Worm (Caenorhabditis elegans) whole organism, mixed stage, embryonic: ENCODE data around the gene cest-4.

Experiments used
- bed-3 ChIP-seq: fragments of 200-800 bp; sonication (Bioruptor generic); optimal IDR thresholded peaks from 3 replicates; lab custom pipeline; 2018; ENCODE audit warnings: mild to moderate bottlenecking, missing genetic modification characterization, moderate library complexity, missing compliant biosample characterization
- blmp-1 ChIP-seq: fragments of 150-350 bp; optimal IDR thresholded peaks from 2 replicates; lab custom pipeline; 2014; ENCODE audit warnings: missing biosample characterization, missing genetic modification characterization
- ceh-39 ChIP-seq: fragments of 150-350 bp; optimal IDR thresholded peaks from 2 replicates; lab custom pipeline; 2014; ENCODE audit warnings: missing biosample characterization, missing genetic modification characterization
- ceh-43 ChIP-seq: fragments of 200-800 bp; sonication (Bioruptor generic); optimal IDR thresholded peaks from 2 replicates; lab custom pipeline; 2018; ENCODE audit warnings: mild to moderate bottlenecking, missing genetic modification characterization, moderate library complexity, missing compliant biosample characterization
- ceh-83 ChIP-seq: fragments of 200-800 bp; sonication (Bioruptor generic); optimal IDR thresholded peaks from 2 replicates; lab custom pipeline; 2018; ENCODE audit warnings: mild to moderate bottlenecking, missing genetic modification characterization, missing compliant biosample characterization
- ces-1 ChIP-seq: fragments of 150-350 bp; optimal IDR thresholded peaks from 2 replicates; lab custom pipeline; 2014; ENCODE audit warnings: missing biosample characterization, missing genetic modification reagents, missing genetic modification characterization
- cnd-1 ChIP-seq: fragments of 200-800 bp; sonication (Bioruptor generic); optimal IDR thresholded peaks from 2 replicates; lab custom pipeline; 2018; ENCODE audit warnings: mild to moderate bottlenecking, missing genetic modification characterization, missing compliant biosample characterization
- drap-1 ChIP-seq: fragments of 200-800 bp; sonication (Bioruptor generic); optimal IDR thresholded peaks from 3 replicates; lab custom pipeline; 2018; ENCODE audit warnings: mild to moderate bottlenecking, missing genetic modification characterization, missing compliant biosample characterization
- elt-1 ChIP-seq: sonication (generic microtip); optimal IDR thresholded peaks from 2 replicates; lab custom pipeline; 2017; ENCODE audit warnings: missing genetic modification characterization, mild to moderate bottlenecking, missing compliant biosample characterization, antibody characterized with exemption, moderate library complexity, borderline replicate concordance; ENCODE audit not compliant: insufficient read depth
- elt-3 ChIP-seq: fragments of 150-350 bp; optimal IDR thresholded peaks from 2 replicates; lab custom pipeline; 2014; ENCODE audit warnings: missing biosample characterization, missing genetic modification characterization
- flh-1 ChIP-seq: fragments of 200-800 bp; sonication (Bioruptor generic); optimal IDR thresholded peaks from 2 replicates; lab custom pipeline; 2018; ENCODE audit warnings: mild to moderate bottlenecking, missing genetic modification characterization, moderate library complexity, missing compliant biosample characterization
- ham-2 ChIP-seq: fragments of 200-800 bp; sonication (Bioruptor generic); optimal IDR thresholded peaks from 2 replicates; lab custom pipeline; 2018; ENCODE audit warnings: mild to moderate bottlenecking, missing genetic modification characterization, missing compliant biosample characterization
- hlh-1 ChIP-seq: fragments of 150-350 bp; optimal IDR thresholded peaks from 2 replicates; lab custom pipeline; 2014; ENCODE audit warnings: missing biosample characterization, missing genetic modification reagents, missing genetic modification characterization
- lin-13 ChIP-seq: fragments of 150-350 bp; optimal IDR thresholded peaks from 2 replicates; lab custom pipeline; 2014; ENCODE audit warnings: missing biosample characterization, missing genetic modification characterization
- lsy-2 ChIP-seq: fragments of 150-350 bp; optimal IDR thresholded peaks from 2 replicates; lab custom pipeline; 2014; ENCODE audit warnings: missing biosample characterization, missing genetic modification characterization
- mab-5 ChIP-seq: fragments of 150-350 bp; optimal IDR thresholded peaks from 2 replicates; lab custom pipeline; 2014; ENCODE audit warnings: missing biosample characterization, missing genetic modification characterization
- mep-1 ChIP-seq: fragments of 150-350 bp; optimal IDR thresholded peaks from 2 replicates; lab custom pipeline; 2017; ENCODE audit warnings: missing biosample characterization, missing genetic modification reagents, missing genetic modification characterization, inconsistent platforms
- mls-2 ChIP-seq: sonication (generic microtip); optimal IDR thresholded peaks from 2 replicates; lab custom pipeline; 2016; ENCODE audit warnings: mild to moderate bottlenecking, missing genetic modification characterization, moderate library complexity, missing compliant biosample characterization
- nhr-12 ChIP-seq: fragments of 150-350 bp; optimal IDR thresholded peaks from 2 replicates; lab custom pipeline; 2014; ENCODE audit warnings: missing biosample characterization, missing genetic modification characterization
- nhr-2 ChIP-seq: fragments of 150-350 bp; optimal IDR thresholded peaks from 2 replicates; lab custom pipeline; 2014; ENCODE audit warnings: missing biosample characterization, missing genetic modification characterization
- nhr-237 ChIP-seq: fragments of 150-350 bp; optimal IDR thresholded peaks from 2 replicates; lab custom pipeline; 2014; ENCODE audit warnings: missing biosample characterization, missing genetic modification characterization
- nhr-28 ChIP-seq: fragments of 150-350 bp; optimal IDR thresholded peaks from 2 replicates; lab custom pipeline; 2014; ENCODE audit warnings: missing biosample characterization, missing genetic modification characterization
- nhr-76 ChIP-seq: sonication (generic microtip); optimal IDR thresholded peaks from 2 replicates; lab custom pipeline; 2017; ENCODE audit warnings: missing biosample characterization, missing genetic modification characterization
- pha-4 ChIP-seq: fragments of 150-350 bp; optimal IDR thresholded peaks from 2 replicates; lab custom pipeline; 2018; ENCODE audit warnings: missing biosample characterization, missing genetic modification reagents, missing genetic modification characterization
- sem-2 ChIP-seq: fragments of 200-800 bp; sonication (Bioruptor generic); optimal IDR thresholded peaks from 2 replicates; lab custom pipeline; 2018; ENCODE audit warnings: mild to moderate bottlenecking, missing genetic modification characterization, missing compliant biosample characterization
- snpc-4 ChIP-seq: fragments of 150-350 bp; optimal IDR thresholded peaks from 2 replicates; lab custom pipeline; 2014; ENCODE audit warnings: missing biosample characterization, missing genetic modification characterization
- sptf-1 ChIP-seq: sonication (generic microtip); optimal IDR thresholded peaks from 2 replicates; lab custom pipeline; 2017; ENCODE audit warnings: mild to moderate bottlenecking, missing genetic modification characterization, moderate library complexity, missing compliant biosample characterization
- tbx-8 ChIP-seq: fragments of 200-800 bp; sonication (Bioruptor generic); optimal IDR thresholded peaks from 2 replicates; lab custom pipeline; 2018; ENCODE audit warnings: mild to moderate bottlenecking, missing genetic modification characterization, moderate library complexity, missing compliant biosample characterization
- unc-120 ChIP-seq: sonication (generic microtip); optimal IDR thresholded peaks from 2 replicates; lab custom pipeline; 2017; ENCODE audit warnings: missing genetic modification characterization, missing compliant biosample characterization; ENCODE audit not compliant: poor library complexity, severe bottlenecking
- unc-62 ChIP-seq: fragments of 150-350 bp; optimal IDR thresholded peaks from 2 replicates; lab custom pipeline; 2014; ENCODE audit warnings: missing biosample characterization, missing genetic modification reagents, missing genetic modification characterization
- zip-8 ChIP-seq: fragments of 150-350 bp; optimal IDR thresholded peaks from 2 replicates; lab custom pipeline; 2014; ENCODE audit warnings: missing biosample characterization, missing genetic modification characterization
- ztf-11 ChIP-seq: fragments of 150-350 bp; optimal IDR thresholded peaks from 2 replicates; lab custom pipeline; 2014; ENCODE audit warnings: missing biosample characterization, missing genetic modification characterization

The cest-4 gene

DNA sequence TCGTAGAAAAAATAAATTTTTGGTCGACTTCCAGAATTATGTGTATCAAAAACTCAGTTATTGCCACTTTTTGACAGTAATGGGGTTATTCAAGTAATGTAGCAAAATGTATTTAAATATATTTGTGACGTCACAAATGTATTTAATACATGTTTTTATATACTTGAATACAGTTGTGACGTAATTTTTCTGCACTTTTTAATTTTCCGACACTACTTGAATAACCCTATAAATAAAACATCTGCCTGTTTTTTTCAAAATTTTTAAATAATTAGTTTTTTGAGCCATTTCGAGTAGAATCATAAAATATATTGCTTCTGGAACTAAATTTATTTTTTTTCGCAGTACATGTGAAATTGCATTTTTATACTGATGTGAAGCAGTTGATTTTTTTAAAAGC is 1.2 kb upstream of the cest-4 start:
- no peak for TF ChIP-seq snpc-4 (tag; lab: Kevin White, UChicago)
- TF ChIP-seq zip-8, result peak; percentile 91
- TF ChIP-seq unc-62, result no peak
- TF ChIP-seq ceh-43 (GFP tag; lab: Kevin White, UChicago), result no peak
- TF ChIP-seq lin-13 (tag; lab: Kevin White, UChicago), result no peak
- TF ChIP-seq, all 35 proteins: peak for 1

DNA sequence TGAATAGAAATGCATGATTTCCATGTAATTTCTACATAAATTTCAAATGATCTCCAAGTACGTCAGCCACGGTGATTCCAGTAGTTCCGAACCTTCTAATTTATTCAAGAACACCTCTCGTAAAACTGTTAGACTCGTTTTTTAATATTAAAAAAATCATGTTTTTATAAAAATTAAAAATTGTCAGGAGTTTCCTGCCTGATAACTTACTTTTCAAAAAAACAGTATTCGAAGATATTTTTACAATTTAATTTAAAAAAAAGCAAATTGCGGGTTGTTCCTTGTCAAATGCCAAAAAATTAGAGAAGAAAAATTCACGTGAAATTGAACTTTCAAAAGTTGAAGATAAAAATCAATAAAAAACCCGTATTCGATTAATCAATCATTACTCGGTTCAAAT is 6.6 kb downstream of the cest-4 start, which contains the start of the genes C17H12.3 and C17H12.12:
C17H12.3 (minus strand) TSS at position 101 of the 400 bp plus-strand sequence.
C17H12.12 (plus strand) TSS at position 396 of the 400 bp plus-strand sequence.
- TF ChIP-seq ceh-83 (GFP tag; lab: Kevin White, UChicago), result no peak
- no peak for TF ChIP-seq mep-1
- no peak for TF ChIP-seq unc-62
- TF ChIP-seq pha-4 (tag; lab: Kevin White, UChicago), result no peak

DNA sequence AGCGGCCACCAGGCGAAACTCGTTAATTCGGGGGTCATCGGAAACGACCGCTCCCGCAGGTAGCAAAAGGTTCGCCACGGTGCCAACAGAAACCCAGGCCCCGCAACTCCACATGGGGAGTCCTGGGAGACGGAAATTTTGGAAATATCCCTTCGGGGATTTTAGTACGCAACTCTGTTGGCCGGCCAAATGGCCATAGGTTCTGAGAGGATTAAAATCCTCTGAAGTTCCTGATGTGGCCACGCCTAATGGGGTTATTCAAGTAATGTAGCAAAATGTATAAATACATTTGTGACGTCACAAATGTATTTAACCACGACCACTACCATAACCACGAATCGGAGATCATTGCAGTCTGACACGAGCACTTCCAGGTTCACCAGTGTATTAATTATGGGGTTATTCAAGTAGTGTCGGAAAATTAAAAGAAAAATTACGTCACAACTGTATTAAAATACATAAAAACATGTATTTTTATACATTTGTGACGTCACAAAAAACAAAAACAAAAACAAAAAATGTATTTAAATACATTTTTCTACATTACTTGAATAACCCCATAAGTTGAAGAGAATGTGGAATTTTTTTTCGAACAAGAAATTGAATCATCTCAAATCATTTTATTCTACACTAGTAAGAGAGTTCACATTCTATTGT is 8.7 kb downstream of the cest-4 start:
- TF ChIP-seq ces-1 (GFP tag; lab: Kevin White, UChicago), result peak; percentile 0
- TF ChIP-seq tbx-8 (GFP tag; lab: Kevin White, UChicago), result no peak
- TF ChIP-seq zip-8, result peak; percentile 96
- no peak for TF ChIP-seq unc-120 (tag; lab: Kevin White, UChicago)

DNA sequence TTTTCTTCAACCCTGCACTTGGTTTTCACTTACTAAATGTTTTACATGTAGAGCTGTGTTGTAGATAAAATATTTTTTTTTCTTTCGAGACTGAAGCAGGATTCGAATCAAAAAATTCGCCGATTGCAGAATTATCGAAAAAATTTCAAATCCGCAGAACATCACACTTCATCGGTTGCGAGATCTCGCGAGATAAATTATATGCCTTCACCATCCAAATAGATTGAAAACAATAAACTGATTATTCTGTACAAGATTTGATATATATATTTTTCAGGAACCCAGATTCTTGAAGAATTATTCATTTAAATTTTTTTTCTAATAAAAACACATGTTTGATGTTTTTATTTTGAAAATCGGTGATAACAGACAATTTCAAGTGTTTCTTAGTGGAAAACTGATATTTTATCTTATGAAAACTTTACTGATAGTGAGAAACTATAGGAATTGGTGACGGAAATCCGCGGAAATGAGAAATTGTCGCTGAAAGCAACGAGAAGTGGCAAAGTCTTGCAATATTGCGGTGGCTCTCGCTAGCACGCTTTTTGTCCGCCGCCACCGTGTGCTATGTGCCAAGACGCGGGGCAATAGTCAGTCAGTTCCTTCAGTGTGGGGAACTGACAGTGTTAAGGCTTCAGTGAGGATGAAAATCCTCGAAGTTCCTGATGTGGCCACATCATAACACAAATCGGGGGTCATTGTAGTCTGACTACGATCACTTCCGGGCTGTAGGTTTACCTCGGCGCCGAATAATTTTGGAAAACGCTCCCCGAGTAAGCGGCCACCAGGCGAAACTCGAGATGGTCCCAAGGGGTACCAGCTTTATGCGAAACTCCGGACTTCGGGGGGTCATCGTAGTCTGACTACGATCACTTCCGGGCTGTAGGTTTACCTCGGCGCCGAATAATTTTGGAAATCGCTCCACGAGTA is 9.5 kb downstream of the cest-4 start:
- no peak for TF ChIP-seq sem-2 (GFP tag; lab: Kevin White, UChicago)
- TF ChIP-seq flh-1, result no peak

DNA sequence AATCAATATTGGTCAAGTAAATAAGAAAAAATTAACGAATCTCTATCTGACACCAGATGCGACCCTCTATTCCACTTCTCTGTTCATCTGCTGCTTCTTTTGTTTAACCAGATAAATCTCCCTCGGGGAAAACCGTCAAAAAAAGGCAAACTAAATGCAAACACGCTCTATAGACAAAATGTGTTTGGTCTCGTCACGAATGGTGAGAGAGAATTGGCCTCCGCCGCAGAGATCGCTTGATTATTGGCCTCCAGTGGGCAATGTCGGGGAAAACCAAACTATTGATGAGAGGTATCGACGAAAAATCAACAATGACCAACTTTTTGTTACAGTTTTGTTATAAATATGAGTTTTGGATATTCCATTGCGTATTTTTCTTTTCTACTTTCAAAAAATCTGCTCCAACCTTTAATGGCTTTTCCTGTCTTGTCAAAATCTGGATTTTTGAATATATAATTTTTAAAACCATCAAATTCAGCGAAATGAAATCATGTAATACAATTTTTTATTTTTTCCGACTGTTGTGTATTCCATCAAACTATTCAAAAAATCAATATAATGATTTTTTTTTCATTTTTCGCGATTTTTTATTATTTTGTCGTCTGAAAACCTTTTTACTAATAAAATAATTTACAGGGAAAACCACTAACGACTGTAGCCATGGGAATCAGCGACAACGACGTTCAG is 11.6 kb downstream of the cest-4 start, which contains the start of the genes C17H12.2 and vha-8:
C17H12.2 (minus strand) TSS at position 51 of the 687 bp plus-strand sequence.
vha-8 (plus strand) TSS at position 637 of the 687 bp plus-strand sequence.
- TF ChIP-seq unc-62 (peak; percentile 91), nhr-76 (tag; lab: Kevin White, UChicago) (no peak), drap-1 (GFP tag; lab: Kevin White, UChicago) (peak; percentile 57), hlh-1 (tag; lab: Kevin White, UChicago) (peak; percentile 75), nhr-28 (tag; lab: Kevin White, UChicago) (no peak), lin-13 (tag; lab: Kevin White, UChicago) (peak; percentile 82), ceh-39 (tag; lab: Kevin White, UChicago) (peak; percentile 85), cnd-1 (peak; percentile 40), blmp-1 (tag; lab: Kevin White, UChicago) (peak; percentile 43), nhr-237 (tag; lab: Kevin White, UChicago) (peak; percentile 95), unc-120 (tag; lab: Kevin White, UChicago) (peak; percentile 93), mab-5 (peak; percentile 35), ham-2 (GFP tag; lab: Kevin White, UChicago) (peak; percentile 30), elt-1 (tag; lab: Kevin White, UChicago) (peak; percentile 34), ceh-43 (GFP tag; lab: Kevin White, UChicago) (no peak), pha-4 (tag; lab: Kevin White, UChicago) (peak; percentile 70), mep-1 (peak; percentile 99), mls-2 (peak; percentile 31), elt-3 (tag; lab: Kevin White, UChicago) (peak; percentile 41), snpc-4 (tag; lab: Kevin White, UChicago) (no peak), ces-1 (GFP tag; lab: Kevin White, UChicago) (peak; percentile 78), nhr-2 (tag; lab: Kevin White, UChicago) (peak; percentile 44), nhr-12 (tag; lab: Kevin White, UChicago) (no peak), sptf-1 (tag; lab: Kevin White, UChicago) (peak; percentile 74), bed-3 (no peak), lsy-2 (peak; percentile 82), ztf-11 (tag; lab: Kevin White, UChicago) (peak; percentile 36)
